Fruit fly (Drosophila melanogaster): ENCODE measurements around the gene Sema1a.
A peak's percentile ranks its signal among the peaks of the same experiment; 100 is the strongest.

Sema1a gene

DNA sequence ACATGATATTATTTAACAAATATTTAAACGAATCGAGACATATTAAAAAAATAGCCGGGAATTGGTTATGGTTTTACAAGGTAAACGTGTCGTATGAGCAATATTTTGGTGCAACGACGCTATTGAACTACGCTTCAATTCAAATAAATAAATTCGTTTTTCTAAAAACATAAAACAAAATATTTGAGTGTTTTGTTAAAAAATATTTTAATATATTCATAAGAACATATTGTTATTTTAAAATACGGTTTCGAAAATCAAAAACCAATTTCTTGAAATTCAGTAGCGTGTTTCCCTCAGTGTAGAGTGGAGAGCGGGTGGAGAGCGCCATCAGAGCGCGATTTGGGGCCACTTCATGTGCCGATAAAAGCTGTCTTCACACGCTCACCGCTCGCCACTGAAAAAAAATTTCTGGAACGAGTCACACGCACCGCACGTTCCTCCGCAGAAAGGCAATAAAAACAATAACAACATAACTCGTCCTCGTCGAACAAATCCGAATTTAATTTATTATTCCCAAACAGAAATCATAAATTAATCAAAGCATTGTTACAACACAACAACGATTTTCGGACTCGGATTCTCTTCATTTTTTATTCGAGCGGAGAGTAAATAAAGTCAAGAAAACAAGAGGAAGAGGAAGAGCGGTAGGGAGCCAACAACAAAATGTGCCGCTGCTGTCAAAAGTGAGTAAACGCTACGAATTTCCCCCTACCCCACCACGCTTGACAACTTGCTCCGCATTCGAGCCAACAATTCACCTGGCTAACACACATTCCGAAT, 6.4 kb upstream of the Sema1a start (continued):
- TF ChIP-seq Ptx1 (GFP tag; IDR thresholded peaks at IDR 0.05) (peak; percentile 83), Adf1 (GFP tag; IDR thresholded peaks at IDR 0.05) (peak; percentile 5; the same call in 1 of the 2 replicates), fd3F (GFP tag; optimal IDR thresholded peaks at IDR 0.05) (peak; percentile 59), ftz-f1 (GFP tag; optimal IDR thresholded peaks at IDR 0.05) (no peak), CG14667 (GFP tag; IDR thresholded peaks at IDR 0.05) (no peak; the same call in none of the 2 replicates), Dfd (GFP tag; optimal IDR thresholded peaks at IDR 0.05) (no peak), Doc3 (GFP tag; IDR thresholded peaks at IDR 0.05; ENCODE audit: partially characterized antibody) (no peak), CG31388 (GFP tag; optimal IDR thresholded peaks at IDR 0.05) (peak; percentile 48), CG30431 (GFP tag; optimal IDR thresholded peaks at IDR 0.05) (peak; percentile 79), phol (tag; optimal IDR thresholded peaks at IDR 0.05) (peak; percentile 96), pan (optimal IDR thresholded peaks at IDR 0.05) (no peak), pan (GFP tag; optimal IDR thresholded peaks at IDR 0.05 in 1 of 2, IDR thresholded peaks at IDR 0.05 in 1 of 2) (peak in 1 of 2 experiments; percentile 52), hb (GFP tag; IDR thresholded peaks at IDR 0.05; ENCODE audit: partially characterized antibody) (no peak), CG18764 (GFP tag; optimal IDR thresholded peaks at IDR 0.05) (peak; percentile 75), zf30C (GFP tag; optimal IDR thresholded peaks at IDR 0.05) (peak; percentile 80), Atf-2 (GFP tag; optimal IDR thresholded peaks at IDR 0.05) (no peak), CG17186 (GFP tag; optimal IDR thresholded peaks at IDR 0.05) (peak; percentile 3), CG10431 (GFP tag; optimal IDR thresholded peaks at IDR 0.05) (peak; percentile 79), H2.0 (GFP tag; IDR thresholded peaks at IDR 0.05) (peak; percentile 62), Neu2 (GFP tag; optimal IDR thresholded peaks at IDR 0.05; ENCODE audit: borderline replicate concordance) (no peak), CG17612 (GFP tag; IDR thresholded peaks at IDR 0.05) (peak; percentile 9; the same call in 1 of the 2 replicates), CG7786 (GFP tag; optimal IDR thresholded peaks at IDR 0.05) (peak; percentile 6), Fer2 (tag; optimal IDR thresholded peaks at IDR 0.05) (peak; percentile 81), CG4730 (GFP tag; IDR thresholded peaks at IDR 0.05) (peak; percentile 59), CG1603 (tag; optimal IDR thresholded peaks at IDR 0.05) (peak; percentile 59), CG12942 (GFP tag; optimal IDR thresholded peaks at IDR 0.05) (peak; percentile 81), yki (optimal IDR thresholded peaks at IDR 0.05) (peak; percentile 13), CG8944 (GFP tag; optimal IDR thresholded peaks at IDR 0.05) (no peak), h (optimal IDR thresholded peaks at IDR 0.05) (no peak), pho (GFP tag; optimal IDR thresholded peaks at IDR 0.05) (peak; percentile 66), CG10267 (tag; optimal IDR thresholded peaks at IDR 0.05) (peak; percentile 88), CG30403 (GFP tag; optimal IDR thresholded peaks at IDR 0.05) (peak; percentile 93), CG17568 (GFP tag; optimal IDR thresholded peaks at IDR 0.05) (peak; percentile 70), gfzf (GFP tag; optimal IDR thresholded peaks at IDR 0.05) (no peak), Hr78 (GFP tag; optimal IDR thresholded peaks at IDR 0.05) (peak in 1 of 2 experiments; percentile 74), en (GFP tag; optimal IDR thresholded peaks at IDR 0.05) (peak; percentile 32), CG8765 (GFP tag; IDR thresholded peaks at IDR 0.05) (no peak), danr (GFP tag; IDR thresholded peaks at IDR 0.05) (peak; percentile 70), dm (GFP tag; optimal IDR thresholded peaks at IDR 0.05) (no peak), CG30020 (tag; optimal IDR thresholded peaks at IDR 0.05) (peak; percentile 76), Hmx (GFP tag; optimal IDR thresholded peaks at IDR 0.05) (no peak), Ets97D (GFP tag; optimal IDR thresholded peaks at IDR 0.05) (peak; percentile 19), sob (GFP tag; IDR thresholded peaks at IDR 0.05) (peak; percentile 56), her (GFP tag; optimal IDR thresholded peaks at IDR 0.05) (peak; percentile 30), Chrac-16 (GFP tag; optimal IDR thresholded peaks at IDR 0.05) (peak; percentile 75), CG31441 (GFP tag; IDR thresholded peaks at IDR 0.05) (peak; percentile 86), Poxn (GFP tag; IDR thresholded peaks at IDR 0.05) (peak; percentile 63), shn (GFP tag; optimal IDR thresholded peaks at IDR 0.05) (no peak), maf-S (GFP tag; optimal IDR thresholded peaks at IDR 0.05) (no peak), CG7372 (GFP tag; IDR thresholded peaks at IDR 0.05) (peak; percentile 70), vfl (GFP tag; optimal IDR thresholded peaks at IDR 0.05) (peak; percentile 24)

All from whole organism, embryonic.